Worm (Caenorhabditis elegans) whole organism, L2 larva: ENCODE data around the gene W03F9.4.

ENCODE experiments used
- C34F6.9 ChIP-seq: fragments of 150-350 bp; optimal IDR thresholded peaks from 2 replicates; lab custom pipeline; 2014; ENCODE audit warnings: missing biosample characterization, missing genetic modification characterization
- F13H6.1 ChIP-seq: sonication (generic microtip); optimal IDR thresholded peaks from 2 replicates; lab custom pipeline; 2016; ENCODE audit warnings: missing genetic modification characterization, missing compliant biosample characterization
- R02D3.7 ChIP-seq: fragments of 150-350 bp; optimal IDR thresholded peaks from 2 replicates; lab custom pipeline; 2014; ENCODE audit warnings: missing biosample characterization, missing genetic modification characterization
- Y55F3AM.14 ChIP-seq: fragments of 200-800 bp; sonication (Bioruptor generic); optimal IDR thresholded peaks from 2 replicates; lab custom pipeline; 2018; ENCODE audit warnings: mild to moderate bottlenecking, missing genetic modification characterization, missing compliant biosample characterization
- alr-1 ChIP-seq: fragments of 150-350 bp; optimal IDR thresholded peaks from 2 replicates; lab custom pipeline; 2014; ENCODE audit warnings: missing biosample characterization, missing genetic modification characterization
- aly-2 ChIP-seq: fragments of 150-350 bp; optimal IDR thresholded peaks from 2 replicates; lab custom pipeline; 2014; ENCODE audit warnings: missing biosample characterization, missing genetic modification characterization
- ama-1 ChIP-seq: fragments of 150-350 bp; optimal IDR thresholded peaks from 2 replicates; lab custom pipeline; 2018; ENCODE audit warnings: inconsistent platforms
- blmp-1 ChIP-seq: sonication (generic microtip); optimal IDR thresholded peaks from 2 replicates; lab custom pipeline; 2017; ENCODE audit warnings: missing genetic modification characterization, mild to moderate bottlenecking, missing compliant biosample characterization, antibody characterized with exemption, moderate library complexity; ENCODE audit not compliant: insufficient read depth
- ceh-16 ChIP-seq: fragments of 150-350 bp; optimal IDR thresholded peaks from 2 replicates; lab custom pipeline; 2014; ENCODE audit warnings: missing biosample characterization, missing genetic modification characterization
- ceh-82 ChIP-seq: fragments of 150-350 bp; optimal IDR thresholded peaks from 2 replicates; lab custom pipeline; 2014; ENCODE audit warnings: missing biosample characterization, missing genetic modification characterization
- dmd-4 ChIP-seq: sonication (generic microtip); optimal IDR thresholded peaks from 2 replicates; lab custom pipeline; 2017; ENCODE audit warnings: missing biosample characterization, missing genetic modification characterization
- egl-27 ChIP-seq: sonication (generic microtip); optimal IDR thresholded peaks from 3 replicates; lab custom pipeline; 2017; ENCODE audit warnings: missing biosample characterization, missing genetic modification reagents, missing genetic modification characterization
- elt-1 ChIP-seq: fragments of 150-350 bp; optimal IDR thresholded peaks from 2 replicates; lab custom pipeline; 2014; ENCODE audit warnings: missing biosample characterization, missing genetic modification characterization
- fos-1 ChIP-seq: fragments of 150-350 bp; optimal IDR thresholded peaks from 2 replicates; lab custom pipeline; 2014; ENCODE audit warnings: missing biosample characterization, missing genetic modification characterization
- gmeb-1 ChIP-seq: fragments of 150-350 bp; optimal IDR thresholded peaks from 2 replicates; lab custom pipeline; 2014; ENCODE audit warnings: missing biosample characterization, missing genetic modification characterization
- lin-13 ChIP-seq: fragments of 150-350 bp; optimal IDR thresholded peaks from 2 replicates; lab custom pipeline; 2014; ENCODE audit warnings: missing biosample characterization, missing genetic modification reagents, missing genetic modification characterization
- lin-39 ChIP-seq: fragments of 150-350 bp; optimal IDR thresholded peaks from 2 replicates; lab custom pipeline; 2014; ENCODE audit warnings: missing biosample characterization, missing genetic modification reagents, missing genetic modification characterization
- lsy-2 ChIP-seq, 2 experiments: fragments of 150-350 bp in 1 of 2; sonication (generic microtip) in 1 of 2; optimal IDR thresholded peaks; 2 replicates each; lab custom pipeline; 2014 to 2017; ENCODE audit warnings: missing biosample characterization in 2 of 2, missing genetic modification characterization in 2 of 2
- mab-5 ChIP-seq: fragments of 150-350 bp; optimal IDR thresholded peaks from 2 replicates; lab custom pipeline; 2014; ENCODE audit warnings: missing biosample characterization, missing genetic modification characterization
- mbf-1 ChIP-seq: sonication (generic microtip); optimal IDR thresholded peaks from 2 replicates; lab custom pipeline; 2017; ENCODE audit warnings: missing biosample characterization, missing genetic modification characterization
- mdl-1 ChIP-seq, 2 experiments: fragments of 150-350 bp in 1 of 2; sonication (generic microtip) in 1 of 2; optimal IDR thresholded peaks; 2 replicates each; lab custom pipeline; 2017; ENCODE audit warnings: missing biosample characterization in 2 of 2, missing genetic modification characterization in 2 of 2
- nhr-10 ChIP-seq: sonication (generic microtip); optimal IDR thresholded peaks from 2 replicates; lab custom pipeline; 2017; ENCODE audit warnings: missing biosample characterization, missing genetic modification characterization
- nhr-12 ChIP-seq: fragments of 150-350 bp; optimal IDR thresholded peaks from 2 replicates; lab custom pipeline; 2014; ENCODE audit warnings: missing biosample characterization, missing genetic modification characterization
- nhr-129 ChIP-seq: fragments of 150-350 bp; optimal IDR thresholded peaks from 2 replicates; lab custom pipeline; 2014; ENCODE audit warnings: missing biosample characterization, missing genetic modification characterization
- nhr-21 ChIP-seq: fragments of 150-350 bp; optimal IDR thresholded peaks from 2 replicates; lab custom pipeline; 2014; ENCODE audit warnings: missing biosample characterization, missing genetic modification characterization
- nhr-23 ChIP-seq: fragments of 150-350 bp; optimal IDR thresholded peaks from 2 replicates; lab custom pipeline; 2014; ENCODE audit warnings: missing biosample characterization, missing genetic modification reagents, missing genetic modification characterization
- nhr-25 ChIP-seq: fragments of 150-350 bp; sonication (generic microtip); optimal IDR thresholded peaks from 3 replicates; lab custom pipeline; 2014; ENCODE audit warnings: missing biosample characterization, missing genetic modification characterization
- nhr-6 ChIP-seq: fragments of 150-350 bp; optimal IDR thresholded peaks from 2 replicates; lab custom pipeline; 2014; ENCODE audit warnings: missing biosample characterization, missing genetic modification characterization
- nhr-77 ChIP-seq: fragments of 150-350 bp; optimal IDR thresholded peaks from 2 replicates; lab custom pipeline; 2014; ENCODE audit warnings: missing biosample characterization, missing genetic modification characterization
- peb-1 ChIP-seq: fragments of 150-350 bp; optimal IDR thresholded peaks from 2 replicates; lab custom pipeline; 2014; ENCODE audit warnings: missing biosample characterization, missing genetic modification characterization
- sem-4 ChIP-seq: fragments of 150-350 bp; optimal IDR thresholded peaks from 2 replicates; lab custom pipeline; 2014; ENCODE audit warnings: missing biosample characterization, missing genetic modification reagents, missing genetic modification characterization
- sma-3 ChIP-seq: sonication (generic microtip); optimal IDR thresholded peaks from 2 replicates; lab custom pipeline; 2016; ENCODE audit warnings: missing genetic modification reagents, missing genetic modification characterization, missing compliant biosample characterization
- sma-9 ChIP-seq, 2 experiments: fragments of 150-350 bp in 1 of 2; sonication (generic microtip) in 1 of 2; optimal IDR thresholded peaks; 2 replicates each; lab custom pipeline; 2014 to 2016; ENCODE audit warnings: missing genetic modification characterization in 2 of 2, mild to moderate bottlenecking in 1 of 2, missing biosample characterization in 1 of 2, missing compliant biosample characterization in 1 of 2, missing genetic modification reagents in 1 of 2, moderate library complexity in 1 of 2
- snpc-4 ChIP-seq: fragments of 150-350 bp; optimal IDR thresholded peaks from 2 replicates; lab custom pipeline; 2014; ENCODE audit warnings: missing biosample characterization, missing genetic modification characterization
- unc-55 ChIP-seq: fragments of 150-350 bp; sonication (generic microtip); optimal IDR thresholded peaks from 3 replicates; lab custom pipeline; 2014; ENCODE audit warnings: missing biosample characterization, missing genetic modification reagents, missing genetic modification characterization
- unc-62 ChIP-seq: fragments of 150-350 bp; optimal IDR thresholded peaks from 2 replicates; lab custom pipeline; 2014; ENCODE audit warnings: missing biosample characterization, missing genetic modification reagents, missing genetic modification characterization
- zag-1 ChIP-seq: fragments of 150-350 bp; optimal IDR thresholded peaks from 2 replicates; lab custom pipeline; 2014; ENCODE audit warnings: missing biosample characterization, missing genetic modification characterization
- ztf-1 ChIP-seq: fragments of 200-800 bp; sonication (Bioruptor generic); conservative IDR thresholded peaks from 2 replicates; pipeline ENCODE4 v1.3.6; 2022; ENCODE audit warnings: missing genetic modification characterization, missing compliant biosample characterization
- ztf-11 ChIP-seq: sonication (generic microtip); optimal IDR thresholded peaks from 2 replicates; lab custom pipeline; 2017; ENCODE audit warnings: missing biosample characterization, missing genetic modification characterization

The W03F9.4 gene

ce11 chrV:151310-151709 is at the start of gene W03F9.4:
Gene W03F9.4 (minus strand): TSS chrV:151388.
- no peak for TF ChIP-seq unc-62 (GFP tag; lab: Kevin White, UChicago)
- TF ChIP-seq snpc-4, result no peak
- no peak for TF ChIP-seq egl-27 (tag; lab: Kevin White, UChicago)
- no peak for TF ChIP-seq Y55F3AM.14 (GFP tag; lab: Kevin White, UChicago)
- TF ChIP-seq blmp-1 (tag; lab: Kevin White, UChicago), result peak; percentile 41
- TF ChIP-seq F13H6.1 (tag; lab: Kevin White, UChicago), result no peak
- TF ChIP-seq nhr-25 (tag; lab: Kevin White, UChicago), result no peak
- TF ChIP-seq dmd-4, result no peak
- TF ChIP-seq fos-1 (tag; lab: Kevin White, UChicago), result peak; percentile 57
- TF ChIP-seq zag-1 (tag; lab: Kevin White, UChicago), result no peak

- no peak for TF ChIP-seq alr-1 (tag; lab: Kevin White, UChicago)
- TF ChIP-seq nhr-23 (tag; lab: Kevin White, UChicago), result no peak
- TF ChIP-seq nhr-10 (tag; lab: Kevin White, UChicago), result no peak
- TF ChIP-seq lsy-2 (tag; optimal IDR thresholded peaks at IDR 0.05; lab: Kevin White, UChicago), result no peak
- TF ChIP-seq fos-1 (tag; lab: Kevin White, UChicago), result no peak
- no peak for TF ChIP-seq aly-2
- TF ChIP-seq unc-55 (GFP tag; lab: Kevin White, UChicago), result no peak
- TF ChIP-seq gmeb-1 (tag; lab: Kevin White, UChicago), result no peak
- TF ChIP-seq unc-62 (GFP tag; lab: Kevin White, UChicago), result no peak
- no peak for TF ChIP-seq Y55F3AM.14 (GFP tag; lab: Kevin White, UChicago)
- no peak for TF ChIP-seq nhr-77
- no peak for TF ChIP-seq lin-13 (GFP tag; lab: Kevin White, UChicago)
- no peak for TF ChIP-seq nhr-129 (tag; lab: Kevin White, UChicago)
- no peak for TF ChIP-seq mbf-1 (tag; lab: Kevin White, UChicago)
- TF ChIP-seq mdl-1 (tag; optimal IDR thresholded peaks at IDR 0.05; lab: Kevin White, UChicago), result no peak
- TF ChIP-seq sem-4 (tag; lab: Kevin White, UChicago), result no peak
- no peak for TF ChIP-seq nhr-25 (tag; lab: Kevin White, UChicago)
- TF ChIP-seq lin-39 (tag; lab: Kevin White, UChicago), result no peak
- TF ChIP-seq elt-1 (tag; lab: Kevin White, UChicago), result no peak
- TF ChIP-seq sma-3 (GFP tag; lab: Kevin White, UChicago), result no peak
Observed at ce11 chrV:194760-195159, 43.6 kb upstream of the W03F9.4 start.

DNA sequence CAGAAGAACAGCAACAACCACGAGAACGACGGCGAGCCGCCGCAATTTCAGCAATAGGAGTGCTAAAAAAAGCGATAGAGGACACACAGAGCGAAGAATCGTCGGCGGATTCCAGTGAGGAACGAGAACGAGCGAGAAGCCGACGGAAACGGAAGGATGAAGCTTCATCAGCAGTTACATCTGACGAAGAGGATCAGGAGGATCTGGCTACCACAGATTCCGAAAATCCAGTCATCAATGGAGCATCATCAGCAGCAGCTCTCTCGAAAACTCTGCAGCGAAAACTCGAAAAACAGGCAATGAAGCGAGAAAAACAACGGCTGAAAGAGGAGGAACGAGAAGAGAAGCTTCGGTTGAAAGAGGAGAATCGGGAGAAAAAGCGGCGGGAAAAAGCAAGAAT is 38.2 kb upstream of the W03F9.4 start:
- TF ChIP-seq lsy-2 (tag; optimal IDR thresholded peaks at IDR 0.05; lab: Kevin White, UChicago), result no peak
- TF ChIP-seq peb-1, result no peak
- TF ChIP-seq ztf-1 (GFP tag; lab: Robert Waterston, UW), result no peak
- TF ChIP-seq lin-13 (GFP tag; lab: Kevin White, UChicago), result no peak
- TF ChIP-seq blmp-1 (tag; lab: Kevin White, UChicago), result no peak
- no peak for TF ChIP-seq nhr-21 (tag; lab: Kevin White, UChicago)
- no peak for TF ChIP-seq sma-9 (GFP tag; optimal IDR thresholded peaks at IDR 0.05; lab: Kevin White, UChicago)
- TF ChIP-seq sma-9 (tag; optimal IDR thresholded peaks at IDR 0.05; lab: Kevin White, UChicago), result no peak
- no peak for TF ChIP-seq ztf-11
- TF ChIP-seq nhr-23 (tag; lab: Kevin White, UChicago), result no peak
- TF ChIP-seq sma-3 (GFP tag; lab: Kevin White, UChicago), result no peak
- no peak for TF ChIP-seq F13H6.1 (tag; lab: Kevin White, UChicago)
- no peak for TF ChIP-seq nhr-6
- TF ChIP-seq mab-5 (tag; lab: Kevin White, UChicago), result no peak
- no peak for TF ChIP-seq nhr-12 (tag; lab: Kevin White, UChicago)
- no peak for TF ChIP-seq dmd-4
- TF ChIP-seq aly-2, result no peak
- TF ChIP-seq ama-1 (lab: Kevin White, UChicago), result no peak
- TF ChIP-seq Y55F3AM.14 (GFP tag; lab: Kevin White, UChicago), result no peak
- TF ChIP-seq ceh-82 (tag; lab: Kevin White, UChicago), result no peak

DNA sequence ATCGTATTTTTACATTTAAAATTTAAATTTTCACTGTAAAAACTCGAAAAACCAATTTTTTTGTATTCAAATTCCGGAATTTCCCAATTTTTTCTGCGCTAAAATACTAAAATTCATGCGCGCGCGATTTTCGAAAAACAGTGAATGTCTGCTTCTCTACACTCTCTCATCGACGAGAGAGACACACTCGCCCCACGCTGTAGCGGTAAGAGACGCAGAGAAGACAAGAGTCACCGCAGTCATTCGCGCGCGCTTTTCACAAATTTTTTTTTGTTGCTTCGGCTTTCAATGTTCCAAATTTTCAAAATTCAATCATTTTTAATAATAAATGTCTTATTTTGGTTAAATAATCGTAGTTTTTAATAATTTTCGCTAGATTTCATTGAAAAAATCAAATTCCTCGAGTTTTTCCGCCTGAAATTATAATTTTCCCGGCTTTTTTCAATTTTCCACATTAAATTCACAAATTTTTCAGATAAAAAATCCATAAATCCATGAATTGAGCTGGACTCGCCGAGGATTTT is 34.6 kb upstream of the W03F9.4 start, which contains the start of gene arid-1:
Gene arid-1, plus strand, starts transcription at position 474 of the 524 bp plus-strand sequence.
- TF ChIP-seq mdl-1 (tag; optimal IDR thresholded peaks at IDR 0.05; lab: Kevin White, UChicago) (peak in 1 of 2 experiments; percentile 11), sma-3 (GFP tag; lab: Kevin White, UChicago) (no peak), unc-55 (GFP tag; lab: Kevin White, UChicago) (peak; percentile 64), ztf-1 (GFP tag; lab: Robert Waterston, UW) (no peak), ztf-11 (no peak), gmeb-1 (tag; lab: Kevin White, UChicago) (peak; percentile 33), nhr-129 (tag; lab: Kevin White, UChicago) (peak; percentile 30), lsy-2 (tag; optimal IDR thresholded peaks at IDR 0.05; lab: Kevin White, UChicago) (peak in 1 of 2 experiments; percentile 44), C34F6.9 (tag; lab: Kevin White, UChicago) (peak; percentile 75), ceh-16 (no peak), R02D3.7 (no peak)
